Fruit fly (Drosophila melanogaster): Measurements from ENCODE around the gene CG15406.

dm6 chr2L:3319731-3320295 is 10.8 kb downstream of the CG15406 start, which contains the start of the genes Fign and CG8837:
- TF ChIP-seq CG15336 (GFP tag; IDR thresholded peaks at IDR 0.05) (no peak), Blimp-1 (GFP tag; optimal IDR thresholded peaks at IDR 0.05) (peak; percentile 87), CG6854 (GFP tag; optimal IDR thresholded peaks at IDR 0.05) (no peak), CG6808 (GFP tag; optimal IDR thresholded peaks at IDR 0.05) (no peak), CG1621 (tag; optimal IDR thresholded peaks at IDR 0.05) (no peak), Eip93F (GFP tag; optimal IDR thresholded peaks at IDR 0.05) (no peak), dsx (GFP tag; optimal IDR thresholded peaks at IDR 0.05; ENCODE audit: poor library complexity, severe bottlenecking) (no peak), CG9139 (GFP tag; optimal IDR thresholded peaks at IDR 0.05) (no peak), cyc (GFP tag; optimal IDR thresholded peaks at IDR 0.05) (no peak), CG11294 (GFP tag; IDR thresholded peaks at IDR 0.05) (no peak)

Data from whole organism, prepupa.